Worm (Caenorhabditis elegans) whole organism, L4 larva: ENCODE results near the gene C48B4.13.

ENCODE experiments used
- ama-1 ChIP-seq: fragments of 150-350 bp; optimal IDR thresholded peaks from 2 replicates; lab custom pipeline; 2014; ENCODE audit warnings: inconsistent platforms, mixed read lengths
- lir-3 ChIP-seq: sonication (generic microtip); optimal IDR thresholded peaks from 2 replicates; lab custom pipeline; 2016; ENCODE audit warnings: mild to moderate bottlenecking, missing genetic modification characterization, missing compliant biosample characterization
- lsy-2 ChIP-seq, 2 experiments: fragments of 150-350 bp in 1 of 2; sonication (generic microtip) in 1 of 2; optimal IDR thresholded peaks; 2 replicates each; lab custom pipeline; 2014 to 2017; ENCODE audit warnings: missing biosample characterization in 2 of 2, missing genetic modification characterization in 2 of 2
- pqm-1 ChIP-seq: sonication (generic microtip); optimal IDR thresholded peaks from 2 replicates; lab custom pipeline; 2017; ENCODE audit warnings: missing biosample characterization, missing genetic modification characterization

- TF ChIP-seq lir-3 (tag; lab: Kevin White, UChicago) (no peak), lsy-2 (tag; optimal IDR thresholded peaks at IDR 0.05; lab: Kevin White, UChicago) (no peak), ama-1 (lab: Kevin White, UChicago) (no peak), pqm-1 (tag; lab: Kevin White, UChicago) (no peak)
Measured at ce11 chrIII:9564410-9564809, 4.1 kb upstream of the C48B4.13 start, which contains the start of gene C48B4.10.
